Fruit fly (Drosophila melanogaster) whole organism, embryonic: ENCODE measurements around the gene Rpt4.

ENCODE experiments used
- CG10147 ChIP-seq: fragments of 200-800 bp; sonication (Bioruptor generic); optimal IDR thresholded peaks from 2 replicates; lab custom pipeline; 2019; ENCODE audit warnings: missing biosample characterization, mild to moderate bottlenecking, missing genetic modification characterization, moderate library complexity
- CG11696 ChIP-seq: fragments of 200-800 bp; sonication (Bioruptor generic); IDR thresholded peaks from 2 replicates; pipeline ENCODE4 v1.3.6; 2022; ENCODE audit warnings: missing biosample characterization, missing genetic modification characterization
- CG12155 ChIP-seq: fragments of 200-800 bp; sonication (Bioruptor generic); optimal IDR thresholded peaks from 3 replicates; lab custom pipeline; 2016; ENCODE audit warnings: missing biosample characterization, missing genetic modification characterization
- CG13894 ChIP-seq: fragments of 200-800 bp; sonication (Bioruptor generic); optimal IDR thresholded peaks from 3 replicates; lab custom pipeline; 2018; ENCODE audit warnings: missing biosample characterization, mild to moderate bottlenecking, missing genetic modification characterization, moderate library complexity
- CG14710 ChIP-seq: fragments of 200-800 bp; sonication (Bioruptor generic); optimal IDR thresholded peaks from 3 replicates; lab custom pipeline; 2019; ENCODE audit warnings: missing biosample characterization, mild to moderate bottlenecking, missing genetic modification characterization, moderate library complexity
- CG16815 ChIP-seq: fragments of 200-800 bp; sonication (Bioruptor generic); optimal IDR thresholded peaks from 3 replicates; lab custom pipeline; 2017; ENCODE audit warnings: missing biosample characterization, mild to moderate bottlenecking, missing genetic modification characterization
- CG16863 ChIP-seq: fragments of 200-800 bp; sonication (Bioruptor generic); optimal IDR thresholded peaks from 3 replicates; lab custom pipeline; 2016; ENCODE audit warnings: missing biosample characterization, missing genetic modification characterization
- CG2129 ChIP-seq: fragments of 200-800 bp; sonication (Bioruptor generic); IDR thresholded peaks from 2 replicates; pipeline ENCODE4 v1.3.6; 2022; ENCODE audit warnings: missing biosample characterization, missing genetic modification characterization; ENCODE audit not compliant: partially characterized antibody
- CG2712 ChIP-seq: fragments of 200-800 bp; optimal IDR thresholded peaks from 3 replicates; lab custom pipeline; 2019; ENCODE audit warnings: missing biosample characterization, mild to moderate bottlenecking, missing genetic modification characterization, moderate library complexity
- CG2889 ChIP-seq: fragments of 200-800 bp; sonication (Bioruptor generic); IDR thresholded peaks from 3 replicates; pipeline ENCODE4 v1.3.6; 2022; ENCODE audit warnings: missing biosample characterization, missing genetic modification characterization
- CG30403 ChIP-seq: fragments of 200-800 bp; sonication (Bioruptor generic); optimal IDR thresholded peaks from 3 replicates; lab custom pipeline; 2016; ENCODE audit warnings: missing biosample characterization, missing genetic modification characterization
- CG31441 ChIP-seq: fragments of 200-800 bp; sonication (Bioruptor generic); IDR thresholded peaks from 2 replicates; pipeline ENCODE4 v1.3.6; 2022; ENCODE audit warnings: missing biosample characterization, missing genetic modification characterization
- CG3407 ChIP-seq: fragments of 200-800 bp; sonication (Bioruptor generic); optimal IDR thresholded peaks from 2 replicates; lab custom pipeline; 2018; ENCODE audit warnings: missing biosample characterization, mild to moderate bottlenecking, missing genetic modification characterization
- CG5953 ChIP-seq: fragments of 200-800 bp; sonication (Bioruptor generic); IDR thresholded peaks from 2 replicates; pipeline ENCODE4 v1.3.6; 2022; ENCODE audit warnings: missing biosample characterization, missing genetic modification characterization
- CG6854 ChIP-seq: fragments of 200-800 bp; sonication (Bioruptor generic); optimal IDR thresholded peaks from 3 replicates; lab custom pipeline; 2017; ENCODE audit warnings: missing biosample characterization, mild to moderate bottlenecking, missing genetic modification characterization
- CG8765 ChIP-seq: fragments of 200-800 bp; sonication (Bioruptor generic); IDR thresholded peaks from 2 replicates; pipeline ENCODE4 v1.3.6; 2022; ENCODE audit warnings: missing biosample characterization, missing genetic modification characterization
- CG9932 ChIP-seq: fragments of 200-800 bp; sonication (Bioruptor generic); IDR thresholded peaks from 2 replicates; pipeline ENCODE4 v1.3.6; 2022; ENCODE audit warnings: missing biosample characterization, missing genetic modification characterization
- CoRest ChIP-seq: fragments of 200-800 bp; sonication (Bioruptor generic); optimal IDR thresholded peaks from 3 replicates; lab custom pipeline; 2018; ENCODE audit warnings: missing biosample characterization, mild to moderate bottlenecking, missing genetic modification characterization, moderate library complexity
- D ChIP-seq, 2 experiments: fragments of 200-800 bp in 1 of 2; fragments of >200 bp in 1 of 2; sonication (Bioruptor generic) in 1 of 2; optimal IDR thresholded peaks; 2 replicates in 1 of 2; 3 replicates in 1 of 2; lab custom pipeline; 2017; ENCODE audit warnings: mild to moderate bottlenecking in 1 of 2, missing biosample characterization in 1 of 2, missing genetic modification characterization in 1 of 2, missing genetic modification reagents in 1 of 2
- Dfd ChIP-seq, 2 experiments: fragments of >200 bp; optimal IDR thresholded peaks; 2 replicates each; lab custom pipeline; 2017; ENCODE audit warnings: missing biosample characterization in 2 of 2, missing genetic modification characterization in 2 of 2
- E2f1 ChIP-seq: fragments of 200-800 bp; sonication (Bioruptor generic); IDR thresholded peaks from 2 replicates; pipeline ENCODE4 v1.3.6; 2022; ENCODE audit warnings: missing biosample characterization, missing genetic modification characterization
- Eip74EF ChIP-seq, 2 experiments: fragments of 200-800 bp in 1 of 2; fragments of >200 bp in 1 of 2; sonication (Bioruptor generic) in 1 of 2; optimal IDR thresholded peaks; 2 replicates each; lab custom pipeline; 2017 to 2019; ENCODE audit warnings: missing biosample characterization in 2 of 2, missing genetic modification characterization in 2 of 2, mild to moderate bottlenecking in 1 of 2, moderate library complexity in 1 of 2
- Elba2 ChIP-seq: fragments of 200-800 bp; sonication (Bioruptor generic); optimal IDR thresholded peaks from 3 replicates; lab custom pipeline; 2016; ENCODE audit warnings: missing biosample characterization, missing genetic modification characterization
- Fer1 ChIP-seq: fragments of 200-800 bp; sonication (Bioruptor generic); optimal IDR thresholded peaks from 2 replicates; lab custom pipeline; 2017; ENCODE audit warnings: missing biosample characterization, mild to moderate bottlenecking, missing genetic modification characterization
- Hey ChIP-seq: fragments of 200-800 bp; sonication (Bioruptor generic); optimal IDR thresholded peaks from 3 replicates; lab custom pipeline; 2018; ENCODE audit warnings: missing biosample characterization, mild to moderate bottlenecking, missing genetic modification characterization
- Hmr ChIP-seq: fragments of 200-800 bp; sonication (Bioruptor generic); optimal IDR thresholded peaks from 3 replicates; lab custom pipeline; 2017; ENCODE audit warnings: mild to moderate bottlenecking, missing biosample characterization, missing genetic modification reagents, missing genetic modification characterization
- Myb ChIP-seq: fragments of 200-800 bp; sonication (Bioruptor generic); optimal IDR thresholded peaks from 2 replicates; lab custom pipeline; 2016; ENCODE audit warnings: missing biosample characterization, missing genetic modification characterization
- Nf-YB ChIP-seq: fragments of 200-800 bp; sonication (Bioruptor generic); optimal IDR thresholded peaks from 3 replicates; lab custom pipeline; 2019; ENCODE audit warnings: missing biosample characterization, mild to moderate bottlenecking, missing genetic modification characterization, moderate library complexity
- Sry-β ChIP-seq: fragments of 200-800 bp; sonication (Bioruptor generic); optimal IDR thresholded peaks from 2 replicates; lab custom pipeline; 2018; ENCODE audit warnings: missing biosample characterization, mild to moderate bottlenecking, missing genetic modification characterization, moderate library complexity
- Trl ChIP-seq, 3 experiments: fragments of >200 bp in 2 of 3; fragments of 200-800 bp in 1 of 3; sonication (Bioruptor generic) in 1 of 3; optimal IDR thresholded peaks; 2 replicates in 1 of 3; 3 replicates in 2 of 3; lab custom pipeline; 2016 to 2017; ENCODE audit warnings: missing biosample characterization in 1 of 3, missing genetic modification characterization in 1 of 3
- Xrp1 ChIP-seq: fragments of 200-800 bp; sonication (Bioruptor generic); IDR thresholded peaks from 2 replicates; pipeline ENCODE4 v1.3.6; 2022; ENCODE audit warnings: missing biosample characterization, missing genetic modification characterization
- ab ChIP-seq: fragments of 200-800 bp; sonication (Bioruptor generic); optimal IDR thresholded peaks from 2 replicates; lab custom pipeline; 2016; ENCODE audit warnings: missing biosample characterization, missing genetic modification characterization
- ara ChIP-seq: fragments of 200-800 bp; sonication (Bioruptor generic); IDR thresholded peaks from 2 replicates; pipeline ENCODE4 v1.3.6; 2022; ENCODE audit warnings: missing biosample characterization, missing genetic modification characterization
- btn ChIP-seq: fragments of 200-800 bp; sonication (Bioruptor generic); optimal IDR thresholded peaks from 2 replicates; lab custom pipeline; 2016; ENCODE audit warnings: missing biosample characterization, missing genetic modification characterization
- cas ChIP-seq: fragments of 200-800 bp; sonication (Bioruptor generic); IDR thresholded peaks from 2 replicates; pipeline ENCODE4 v1.3.6; 2022; ENCODE audit warnings: missing biosample characterization, missing genetic modification characterization
- cg ChIP-seq: fragments of 200-800 bp; sonication (Bioruptor generic); optimal IDR thresholded peaks from 3 replicates; lab custom pipeline; 2019; ENCODE audit warnings: missing biosample characterization, mild to moderate bottlenecking, missing genetic modification characterization, moderate library complexity
- corto ChIP-seq: fragments of 200-800 bp; sonication (Bioruptor generic); optimal IDR thresholded peaks from 2 replicates; lab custom pipeline; 2016; ENCODE audit warnings: missing biosample characterization, mild to moderate bottlenecking, missing genetic modification characterization, moderate library complexity
- disco-r ChIP-seq: fragments of 200-800 bp; sonication (Bioruptor generic); optimal IDR thresholded peaks from 2 replicates; lab custom pipeline; 2016; ENCODE audit warnings: missing biosample characterization, missing genetic modification characterization
- esg ChIP-seq: fragments of 200-800 bp; sonication (Bioruptor generic); conservative IDR thresholded peaks from 2 replicates; pipeline ENCODE4 v1.3.6; 2022; ENCODE audit warnings: missing biosample characterization, missing genetic modification characterization
- fd64A ChIP-seq: fragments of 200-800 bp; sonication (Bioruptor generic); optimal IDR thresholded peaks from 3 replicates; lab custom pipeline; 2018; ENCODE audit warnings: missing biosample characterization, mild to moderate bottlenecking, missing genetic modification characterization
- gem ChIP-seq: fragments of 200-800 bp; sonication (Bioruptor generic); optimal IDR thresholded peaks from 2 replicates; lab custom pipeline; 2019; ENCODE audit warnings: missing biosample characterization, mild to moderate bottlenecking, missing genetic modification characterization, moderate library complexity
- h ChIP-seq: fragments of >200 bp; optimal IDR thresholded peaks from 2 replicates; lab custom pipeline; 2017
- kni ChIP-seq: fragments of 200-800 bp; sonication (Bioruptor generic); optimal IDR thresholded peaks from 3 replicates; lab custom pipeline; 2017; ENCODE audit warnings: mild to moderate bottlenecking, missing biosample characterization, missing genetic modification reagents, missing genetic modification characterization
- lmd ChIP-seq: fragments of 200-800 bp; sonication (Bioruptor generic); IDR thresholded peaks from 2 replicates; pipeline ENCODE4 v1.3.6; 2022; ENCODE audit warnings: missing biosample characterization, missing genetic modification characterization
- pho ChIP-seq: fragments of 200-800 bp; sonication (Bioruptor generic); optimal IDR thresholded peaks from 2 replicates; lab custom pipeline; 2016; ENCODE audit warnings: missing biosample characterization, missing genetic modification characterization
- seq ChIP-seq: fragments of 200-800 bp; sonication (Bioruptor generic); IDR thresholded peaks from 2 replicates; pipeline ENCODE4 v1.3.6; 2022; ENCODE audit warnings: missing biosample characterization, missing genetic modification characterization
- tll ChIP-seq, 2 experiments: fragments of 200-800 bp in 1 of 2; fragments of >200 bp in 1 of 2; sonication (Bioruptor generic) in 1 of 2; optimal IDR thresholded peaks; 2 replicates each; lab custom pipeline; 2017 to 2019; ENCODE audit warnings: missing biosample characterization in 2 of 2, missing genetic modification characterization in 2 of 2, mild to moderate bottlenecking in 1 of 2, moderate library complexity in 1 of 2
- tna ChIP-seq: fragments of 200-800 bp; sonication (Bioruptor generic); IDR thresholded peaks from 2 replicates; pipeline ENCODE4 v1.3.6; 2022; ENCODE audit warnings: missing biosample characterization, missing genetic modification characterization; ENCODE audit not compliant: partially characterized antibody
- trem ChIP-seq: fragments of 200-800 bp; optimal IDR thresholded peaks from 3 replicates; lab custom pipeline; 2019; ENCODE audit warnings: missing biosample characterization, mild to moderate bottlenecking, missing genetic modification characterization, moderate library complexity
- ttk ChIP-seq: fragments of 200-800 bp; sonication (Bioruptor generic); IDR thresholded peaks from 2 replicates; pipeline ENCODE4 v2.1.2; 2022; ENCODE audit warnings: missing biosample characterization, missing genetic modification characterization
- usp ChIP-seq: fragments of >200 bp; optimal IDR thresholded peaks from 2 replicates; lab custom pipeline; 2017; ENCODE audit warnings: missing biosample characterization, missing genetic modification characterization

Gene Rpt4

dm6 chrX:6287842-6288241 is 3.2 kb downstream of the Rpt4 start, which contains the start of the genes Top3beta and wuho (continued):
- TF ChIP-seq corto (GFP tag; lab: Kevin White, UChicago) (no peak), cg (peak; percentile 80), fd64A (GFP tag; lab: Kevin White, UChicago) (no peak), E2f1 (no peak), tll (GFP tag; optimal IDR thresholded peaks at IDR 0.05; lab: Kevin White, UChicago) (no peak), Xrp1 (no peak), CG13894 (tag; lab: Kevin White, UChicago) (peak; percentile 97), CG2712 (tag; lab: Kevin White, UChicago) (peak; percentile 55), Nf-YB (GFP tag; lab: Kevin White, UChicago) (peak; percentile 54), CG9932 (GFP tag; lab: Robert Waterston, UW) (peak; percentile 54), h (no peak), CG3407 (GFP tag; lab: Kevin White, UChicago) (no peak), Sry-β (GFP tag; lab: Kevin White, UChicago) (peak; percentile 53), Eip74EF (GFP tag; optimal IDR thresholded peaks at IDR 0.05; lab: Kevin White, UChicago) (no peak), Fer1 (GFP tag; lab: Kevin White, UChicago) (peak; percentile 68), CG16863 (GFP tag; lab: Kevin White, UChicago) (peak; percentile 10), Trl (optimal IDR thresholded peaks at IDR 0.05; lab: Kevin White, UChicago) (no peak), Trl (GFP tag; optimal IDR thresholded peaks at IDR 0.05; lab: Kevin White, UChicago) (peak; percentile 58), lmd (GFP tag; lab: Robert Waterston, UW) (no peak), D (optimal IDR thresholded peaks at IDR 0.05; lab: Kevin White, UChicago) (peak; percentile 74), D (GFP tag; optimal IDR thresholded peaks at IDR 0.05; lab: Kevin White, UChicago) (no peak), CG8765 (GFP tag; lab: Robert Waterston, UW) (no peak), ttk (GFP tag; lab: Robert Waterston, UW) (no peak), Dfd (GFP tag; optimal IDR thresholded peaks at IDR 0.05; lab: Kevin White, UChicago) (no peak), Elba2 (GFP tag; lab: Kevin White, UChicago) (peak; percentile 23), CG31441 (no peak), Myb (GFP tag; lab: Kevin White, UChicago) (peak; percentile 76), CG14710 (tag; lab: Kevin White, UChicago) (peak; percentile 74), disco-r (GFP tag; lab: Kevin White, UChicago) (no peak), btn (GFP tag; lab: Kevin White, UChicago) (no peak), CG11696 (GFP tag; lab: Robert Waterston, UW) (no peak), CG10147 (peak; percentile 14), ara (GFP tag; lab: Robert Waterston, UW) (no peak), esg (no peak), Hmr (peak; percentile 75), Hey (tag; lab: Kevin White, UChicago) (no peak), CG30403 (GFP tag; lab: Kevin White, UChicago) (peak; percentile 36), kni (no peak), cas (GFP tag; lab: Robert Waterston, UW) (no peak), tna (GFP tag; lab: Robert Waterston, UW) (peak; percentile 80), gem (tag; lab: Kevin White, UChicago) (no peak), CG12155 (GFP tag; lab: Kevin White, UChicago) (peak; percentile 87), CG6854 (GFP tag; lab: Kevin White, UChicago) (no peak), CG2129 (GFP tag; lab: Robert Waterston, UW) (0 out of 2 replicates have a peak, but pooled peaks have one; percentile 16), seq (GFP tag; lab: Robert Waterston, UW) (no peak), pho (GFP tag; lab: Kevin White, UChicago) (peak; percentile 57), trem (tag; lab: Kevin White, UChicago) (peak; percentile 78), CoRest (peak; percentile 32), ab (no peak), CG16815 (GFP tag; lab: Kevin White, UChicago) (no peak), CG2889 (GFP tag; lab: Robert Waterston, UW) (no peak), usp (GFP tag; lab: Kevin White, UChicago) (no peak), CG5953 (GFP tag; lab: Robert Waterston, UW) (no peak)
